Comparison of ENCODE assay signal across 4 fruit fly cellular contexts in genomic region chr3L:6998692-6999091, dm6.
TF ChIP-seq lines count a peak whose summit lies in the region.

Gene Mp, plus strand, starts transcription at chr3L:6998843.

- TF ChIP-seq CTCF in whole organism, embryonic (GFP tag; optimal IDR thresholded peaks at IDR 0.05; lab: Kevin White, UChicago) = no peak

TF ChIP-seq in whole organism, adult, 20 proteins besides CTCF, POLR2A, EP300 and RAD21:
- peak; percentile 78 for TF ChIP-seq Mnt (GFP tag; optimal IDR thresholded peaks at IDR 0.05; lab: Kevin White, UChicago)
- TF ChIP-seq toe (GFP tag; optimal IDR thresholded peaks at IDR 0.05; lab: Kevin White, UChicago) = no peak
- peak; percentile 12 for TF ChIP-seq bab1 (GFP tag; optimal IDR thresholded peaks at IDR 0.05; lab: Kevin White, UChicago)

TF ChIP-seq in whole organism, embryonic, 481 proteins besides CTCF, POLR2A, EP300 and RAD21 (continues in another document):
- no peak for TF ChIP-seq CG11398 (GFP tag; optimal IDR thresholded peaks at IDR 0.05; lab: Kevin White, UChicago)
- TF ChIP-seq CoRest (tag; optimal IDR thresholded peaks at IDR 0.05; lab: Kevin White, UChicago) = no peak
- no peak for TF ChIP-seq CG9437 (GFP tag; optimal IDR thresholded peaks at IDR 0.05; lab: Kevin White, UChicago)
- no peak for TF ChIP-seq CG10366 (GFP tag; IDR thresholded peaks at IDR 0.05; lab: Robert Waterston, UW)
- TF ChIP-seq cg (GFP tag; optimal IDR thresholded peaks at IDR 0.05; lab: Kevin White, UChicago) = no peak
- TF ChIP-seq exex (tag; optimal IDR thresholded peaks at IDR 0.05; lab: Kevin White, UChicago) = no peak
- TF ChIP-seq Max (GFP tag; optimal IDR thresholded peaks at IDR 0.05; lab: Kevin White, UChicago) = no peak
- TF ChIP-seq grn (GFP tag; optimal IDR thresholded peaks at IDR 0.05; lab: Kevin White, UChicago) = no peak
- TF ChIP-seq CG15601 (tag; optimal IDR thresholded peaks at IDR 0.05; lab: Kevin White, UChicago) = no peak
- TF ChIP-seq chinmo (GFP tag; IDR thresholded peaks at IDR 0.05; lab: Robert Waterston, UW; ENCODE audit: partially characterized antibody) = peak; percentile 65; the same call in 1 of the 4 replicates
- TF ChIP-seq gcm2 (GFP tag; optimal IDR thresholded peaks at IDR 0.05; lab: Kevin White, UChicago) = no peak
- peak; percentile 37; the same call in 1 of the 2 replicates for TF ChIP-seq CG32532 (GFP tag; IDR thresholded peaks at IDR 0.05; lab: Robert Waterston, UW)
- TF ChIP-seq CG8281 (tag; optimal IDR thresholded peaks at IDR 0.05; lab: Kevin White, UChicago) = no peak
- no peak for TF ChIP-seq en (GFP tag; optimal IDR thresholded peaks at IDR 0.05; lab: Kevin White, UChicago)
- 0 out of 2 replicates have a peak, but pooled peaks have one; percentile 26 for TF ChIP-seq nerfin-2 (GFP tag; IDR thresholded peaks at IDR 0.05; lab: Robert Waterston, UW; ENCODE audit: partially characterized antibody)
- TF ChIP-seq chm (GFP tag; IDR thresholded peaks at IDR 0.05; lab: Robert Waterston, UW) = peak; percentile 41; the same call in 1 of the 2 replicates
- peak; percentile 18 for TF ChIP-seq scrt (GFP tag; optimal IDR thresholded peaks at IDR 0.05; lab: Kevin White, UChicago)
- no peak for TF ChIP-seq CG30403 (GFP tag; optimal IDR thresholded peaks at IDR 0.05; lab: Kevin White, UChicago)
- TF ChIP-seq CG10274 (GFP tag; optimal IDR thresholded peaks at IDR 0.05; lab: Kevin White, UChicago) = peak; percentile 47
- no peak for TF ChIP-seq croc (GFP tag; conservative IDR thresholded peaks at IDR 0.05; lab: Robert Waterston, UW)
- TF ChIP-seq ash1 (GFP tag; optimal IDR thresholded peaks at IDR 0.05; lab: Kevin White, UChicago) = no peak
- TF ChIP-seq Dp (GFP tag; optimal IDR thresholded peaks at IDR 0.05; lab: Kevin White, UChicago) = no peak
- TF ChIP-seq caup (GFP tag; optimal IDR thresholded peaks at IDR 0.05; lab: Kevin White, UChicago; ENCODE audit: severe bottlenecking) = no peak
- TF ChIP-seq CG17829 (tag; optimal IDR thresholded peaks at IDR 0.05; lab: Kevin White, UChicago) = no peak
- TF ChIP-seq CG12155 (GFP tag; optimal IDR thresholded peaks at IDR 0.05; lab: Kevin White, UChicago) = no peak
- TF ChIP-seq CG11723 (GFP tag; optimal IDR thresholded peaks at IDR 0.05; lab: Kevin White, UChicago) = no peak
- TF ChIP-seq hkb (optimal IDR thresholded peaks at IDR 0.05; lab: Kevin White, UChicago) = no peak
- TF ChIP-seq hkb (GFP tag; IDR thresholded peaks at IDR 0.05; lab: Robert Waterston, UW) = 0 out of 2 replicates have a peak, but pooled peaks have one; percentile 38
- no peak for TF ChIP-seq CG4282 (GFP tag; optimal IDR thresholded peaks at IDR 0.05; lab: Kevin White, UChicago)

TF ChIP-seq in whole organism, prepupa, 60 proteins besides CTCF, POLR2A, EP300 and RAD21:
- peak; percentile 18 for TF ChIP-seq esn (GFP tag; optimal IDR thresholded peaks at IDR 0.05; lab: Kevin White, UChicago)
- TF ChIP-seq CG3919 (GFP tag; optimal IDR thresholded peaks at IDR 0.05; lab: Kevin White, UChicago) = peak; percentile 11
- TF ChIP-seq net (GFP tag; optimal IDR thresholded peaks at IDR 0.05; lab: Kevin White, UChicago) = peak; percentile 17
- 0 out of 3 replicates have a peak, but pooled peaks have one; percentile 12 for TF ChIP-seq eg (GFP tag; IDR thresholded peaks at IDR 0.05; lab: Robert Waterston, UW)
- no peak for TF ChIP-seq Eip93F (GFP tag; optimal IDR thresholded peaks at IDR 0.05; lab: Kevin White, UChicago)
- peak; percentile 61 for TF ChIP-seq Eip78C (GFP tag; lab: Kevin White, UChicago)
- peak; percentile 22 for TF ChIP-seq CG32006 (GFP tag; optimal IDR thresholded peaks at IDR 0.05; lab: Kevin White, UChicago)
- peak; percentile 13 for TF ChIP-seq Hr39 (GFP tag; optimal IDR thresholded peaks at IDR 0.05; lab: Kevin White, UChicago)
- TF ChIP-seq Gug (GFP tag; IDR thresholded peaks at IDR 0.05; lab: Robert Waterston, UW) = peak; percentile 11; the same call in 1 of the 2 replicates
- peak; percentile 35; the same call in 1 of the 3 replicates for TF ChIP-seq CG6163 (GFP tag; IDR thresholded peaks at IDR 0.05; lab: Robert Waterston, UW)
- 0 out of 2 replicates have a peak, but pooled peaks have one; percentile 21 for TF ChIP-seq CG11294 (GFP tag; IDR thresholded peaks at IDR 0.05; lab: Robert Waterston, UW)
- TF ChIP-seq topi (GFP tag; optimal IDR thresholded peaks at IDR 0.05; lab: Kevin White, UChicago) = peak; percentile 11
- TF ChIP-seq Sox14 (GFP tag; optimal IDR thresholded peaks at IDR 0.05; lab: Kevin White, UChicago) = no peak
- TF ChIP-seq Hr4 (GFP tag; optimal IDR thresholded peaks at IDR 0.05; lab: Kevin White, UChicago) = no peak
- TF ChIP-seq pdm3 (GFP tag; optimal IDR thresholded peaks at IDR 0.05; lab: Kevin White, UChicago) = no peak
- TF ChIP-seq CG11902 (GFP tag; optimal IDR thresholded peaks at IDR 0.05; lab: Kevin White, UChicago) = no peak
- TF ChIP-seq OdsH (GFP tag; optimal IDR thresholded peaks at IDR 0.05; lab: Kevin White, UChicago) = peak; percentile 22
TF ChIP-seq in whole organism, prepupa: peak in this region for 12.

TF ChIP-seq in whole organism, pupa, 21 proteins besides CTCF, POLR2A, EP300 and RAD21:
- TF ChIP-seq Ets98B (GFP tag; IDR thresholded peaks at IDR 0.05; lab: Robert Waterston, UW) (0 out of 2 replicates have a peak, but pooled peaks have one; percentile 15), CG32121 (GFP tag; IDR thresholded peaks at IDR 0.05; lab: Robert Waterston, UW) (peak; percentile 16; the same call in 1 of the 2 replicates), CG8159 (tag; optimal IDR thresholded peaks at IDR 0.05; lab: Kevin White, UChicago) (no peak), Snoo (tag; optimal IDR thresholded peaks at IDR 0.05; lab: Kevin White, UChicago) (no peak), CG12605 (GFP tag; IDR thresholded peaks at IDR 0.05; lab: Robert Waterston, UW) (peak; percentile 33; the same call in 1 of the 2 replicates), CG17806 (tag; optimal IDR thresholded peaks at IDR 0.05; lab: Kevin White, UChicago) (no peak), CG34367 (tag; optimal IDR thresholded peaks at IDR 0.05; lab: Kevin White, UChicago) (no peak)
